Worm (Caenorhabditis elegans): ENCODE data around the gene cids-1.

DNA sequence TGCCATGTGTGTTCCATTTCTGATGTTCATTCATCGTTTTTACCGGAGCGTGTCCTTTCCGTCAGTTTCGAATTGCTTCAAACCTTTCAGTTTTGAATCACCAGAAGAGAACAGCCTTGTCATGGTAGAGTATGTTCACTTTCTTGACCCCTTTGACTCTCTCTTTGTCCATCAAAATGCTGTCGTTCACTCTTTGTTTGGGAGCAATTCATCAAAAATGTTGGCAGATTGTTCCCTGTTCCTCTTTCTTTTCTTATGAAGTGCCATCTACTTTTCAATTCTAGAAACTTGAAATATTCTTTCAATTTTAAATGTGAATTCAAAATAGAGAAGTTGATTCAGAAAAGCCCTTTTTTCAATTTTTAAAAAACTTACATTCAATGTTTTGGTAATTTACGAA, 37.1 kb downstream of the cids-1 start:
- no peak for TF ChIP-seq tbx-37 (GFP tag; conservative IDR thresholded peaks at IDR 0.05)
- no peak for TF ChIP-seq ama-1 (optimal IDR thresholded peaks at IDR 0.05)
- TF ChIP-seq hmg-4 (GFP tag; optimal IDR thresholded peaks at IDR 0.05) = no peak
- no peak for TF ChIP-seq hnd-1 (tag; optimal IDR thresholded peaks at IDR 0.05)
- TF ChIP-seq sea-1 (GFP tag; conservative IDR thresholded peaks at IDR 0.05) = no peak

All from whole organism, early embryonic.